Worm (Caenorhabditis elegans): ENCODE measurements around the gene sre-24.

- TF ChIP-seq sptf-1 (tag; optimal IDR thresholded peaks at IDR 0.05) (no peak), unc-62 (GFP tag; optimal IDR thresholded peaks at IDR 0.05) (no peak), sem-2 (GFP tag; optimal IDR thresholded peaks at IDR 0.05) (no peak), zip-8 (tag; optimal IDR thresholded peaks at IDR 0.05) (no peak), unc-120 (tag; optimal IDR thresholded peaks at IDR 0.05; ENCODE audit: poor library complexity, severe bottlenecking) (no peak), lin-13 (tag; optimal IDR thresholded peaks at IDR 0.05) (no peak), snpc-4 (tag; optimal IDR thresholded peaks at IDR 0.05) (no peak), ces-1 (GFP tag; optimal IDR thresholded peaks at IDR 0.05) (no peak), flh-1 (GFP tag; optimal IDR thresholded peaks at IDR 0.05) (no peak), nhr-237 (tag; optimal IDR thresholded peaks at IDR 0.05) (no peak), elt-3 (tag; optimal IDR thresholded peaks at IDR 0.05) (no peak), ceh-83 (GFP tag; optimal IDR thresholded peaks at IDR 0.05) (no peak), tbx-8 (GFP tag; optimal IDR thresholded peaks at IDR 0.05) (no peak), mep-1 (tag; optimal IDR thresholded peaks at IDR 0.05) (no peak)
Observed at ce11 chrV:2859738-2860137, 24.8 kb upstream of the sre-24 start, which contains the start of gene srj-54.
